Worm (Caenorhabditis elegans): ENCODE results near the gene F28B1.2.

ce11 chrV:17022613-17023322 lies 21.8 kb upstream of the F28B1.2 start, which contains the start of the genes F49H6.8 and F49H6.5:
- TF ChIP-seq W03F9.2 (tag; optimal IDR thresholded peaks at IDR 0.05): no peak
- TF ChIP-seq dao-5 (tag; optimal IDR thresholded peaks at IDR 0.05): no peak
- no peak for TF ChIP-seq him-1 (tag; optimal IDR thresholded peaks at IDR 0.05)
